Fruit fly (Drosophila melanogaster): ENCODE data around the gene CG1792.

The CG1792 gene

DNA sequence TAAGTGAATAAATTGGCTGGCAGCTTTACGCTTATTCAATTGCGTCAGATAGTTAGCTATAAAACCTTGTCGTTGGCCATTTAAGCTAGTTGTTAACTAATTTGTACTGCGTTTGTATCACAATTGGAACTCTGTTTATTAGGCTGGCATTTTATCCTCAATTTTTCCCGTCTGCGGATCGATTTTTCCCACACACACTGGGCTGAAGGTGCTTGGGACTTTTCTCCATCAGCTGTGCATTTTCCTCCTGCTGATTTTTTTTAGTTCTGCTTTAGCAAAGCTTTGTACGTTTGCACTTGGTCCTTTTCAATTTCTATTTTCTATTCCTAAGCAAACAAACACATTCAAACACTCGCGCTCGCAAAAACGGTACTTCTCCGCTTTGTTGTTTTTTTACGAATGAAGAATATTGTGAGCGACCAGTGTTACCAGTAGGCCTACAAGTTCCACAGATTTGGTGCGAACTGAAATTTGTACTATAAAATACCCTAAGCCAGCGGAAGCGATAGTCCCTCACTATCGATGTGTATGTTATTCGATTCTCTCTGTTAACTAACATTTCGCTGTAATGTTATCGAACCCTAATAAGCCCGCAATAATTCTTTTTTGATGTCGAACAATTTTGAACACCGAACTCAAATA, 6.6 kb upstream of the CG1792 start (continued):
- TF ChIP-seq cyc (GFP tag; optimal IDR thresholded peaks at IDR 0.05) (no peak), Hr38 (GFP tag; optimal IDR thresholded peaks at IDR 0.05) (no peak), CG6808 (GFP tag; optimal IDR thresholded peaks at IDR 0.05) (no peak), CG6854 (GFP tag; optimal IDR thresholded peaks at IDR 0.05) (peak; percentile 63), CG7368 (GFP tag; optimal IDR thresholded peaks at IDR 0.05) (peak; percentile 39), CG6276 (GFP tag; optimal IDR thresholded peaks at IDR 0.05) (no peak), CG11294 (GFP tag; IDR thresholded peaks at IDR 0.05) (no peak), Hr39 (GFP tag; optimal IDR thresholded peaks at IDR 0.05) (no peak), Sox14 (GFP tag; optimal IDR thresholded peaks at IDR 0.05) (peak; percentile 70), esn (GFP tag; optimal IDR thresholded peaks at IDR 0.05) (peak; percentile 14), CG8632 (GFP tag; optimal IDR thresholded peaks at IDR 0.05) (no peak), Hr4 (GFP tag; optimal IDR thresholded peaks at IDR 0.05) (no peak), svp (GFP tag) (no peak)

DNA sequence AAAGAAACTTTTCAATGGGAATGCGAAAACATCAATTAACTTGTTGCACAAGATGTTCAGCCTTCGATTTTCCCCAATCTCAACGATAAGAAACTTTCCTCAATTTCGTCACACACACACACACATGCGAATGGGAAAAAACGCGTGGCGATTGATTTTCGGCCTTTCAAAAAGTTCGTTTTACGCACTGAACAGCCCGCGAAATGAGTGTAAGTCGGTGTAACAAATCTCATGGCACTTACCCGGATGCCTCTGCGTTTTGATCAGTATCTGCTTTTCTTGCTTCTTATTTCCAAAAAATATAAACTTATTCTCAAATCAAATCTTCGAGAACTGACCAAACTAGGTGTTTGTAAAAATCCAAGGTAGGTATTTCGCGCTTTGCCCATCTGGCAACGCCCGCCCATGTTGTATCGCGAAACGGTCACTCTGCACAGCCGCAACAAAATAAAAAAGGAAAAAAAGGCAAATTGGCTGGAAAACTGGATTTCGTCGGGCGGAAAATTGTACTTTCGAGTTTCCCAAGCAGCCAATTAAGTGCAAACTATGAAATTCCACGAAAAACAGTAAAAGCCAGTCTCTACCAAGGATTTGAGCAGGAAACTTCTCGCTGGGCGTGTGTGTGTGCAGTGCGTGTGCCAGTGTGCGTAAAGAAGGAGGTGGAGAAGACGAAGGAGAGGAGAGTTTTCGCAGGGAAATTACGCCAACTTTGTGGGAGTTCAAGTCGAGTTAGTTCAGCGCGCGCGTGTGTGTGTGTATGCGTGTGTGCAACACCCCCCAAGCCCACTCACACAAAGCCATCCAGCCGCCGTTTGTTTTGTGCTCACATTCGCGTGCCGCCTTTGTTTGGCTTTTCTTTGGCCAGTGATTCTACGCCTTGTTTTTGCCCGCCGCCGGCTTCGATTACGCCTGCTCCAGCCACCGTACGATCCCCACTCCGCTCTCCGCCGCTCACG, 5.2 kb upstream of the CG1792 start, which contains the start of gene Med:
Gene Med (plus strand): TSS at position 408 of the 956 bp plus-strand sequence.
- peak; percentile 25 for TF ChIP-seq CG6808 (GFP tag; optimal IDR thresholded peaks at IDR 0.05)
- no peak for TF ChIP-seq CG11902 (GFP tag; optimal IDR thresholded peaks at IDR 0.05)
- peak; percentile 81 for TF ChIP-seq Sox14 (GFP tag; optimal IDR thresholded peaks at IDR 0.05)
- TF ChIP-seq vri (GFP tag; optimal IDR thresholded peaks at IDR 0.05), result peak; percentile 44
- TF ChIP-seq svp (GFP tag), result peak; percentile 84
- no peak for TF ChIP-seq OdsH (GFP tag; optimal IDR thresholded peaks at IDR 0.05)
- no peak for TF ChIP-seq Met (GFP tag; optimal IDR thresholded peaks at IDR 0.05)
- TF ChIP-seq CG6276 (GFP tag; optimal IDR thresholded peaks at IDR 0.05), result peak; percentile 31
- peak; percentile 42 for TF ChIP-seq net (GFP tag; optimal IDR thresholded peaks at IDR 0.05)
- peak; percentile 52 for TF ChIP-seq Lpt (GFP tag; optimal IDR thresholded peaks at IDR 0.05)
- peak in 1 of 2 experiments; percentile 27 for TF ChIP-seq salr (GFP tag; optimal IDR thresholded peaks at IDR 0.05)
- peak; percentile 19 for TF ChIP-seq CG6854 (GFP tag; optimal IDR thresholded peaks at IDR 0.05)
- peak; percentile 63 for TF ChIP-seq CG1621 (tag; optimal IDR thresholded peaks at IDR 0.05)
- TF ChIP-seq Eip78C (GFP tag), result peak; percentile 74
- no peak for TF ChIP-seq Sox102F (GFP tag; optimal IDR thresholded peaks at IDR 0.05)
- no peak for TF ChIP-seq Sox15 (GFP tag; optimal IDR thresholded peaks at IDR 0.05)
- peak; percentile 5 for TF ChIP-seq CG16779 (tag; optimal IDR thresholded peaks at IDR 0.05)
- TF ChIP-seq Hr4 (GFP tag; optimal IDR thresholded peaks at IDR 0.05), result no peak
- peak; percentile 17 for TF ChIP-seq CG10669 (GFP tag; optimal IDR thresholded peaks at IDR 0.05)
- no peak for TF ChIP-seq pdm3 (GFP tag; optimal IDR thresholded peaks at IDR 0.05)
- TF ChIP-seq CG8119 (GFP tag; IDR thresholded peaks at IDR 0.05), result no peak
- TF ChIP-seq dsx (GFP tag; optimal IDR thresholded peaks at IDR 0.05; ENCODE audit: poor library complexity, severe bottlenecking), result peak; percentile 84
- peak; percentile 37 to 45 for TF ChIP-seq ss (GFP tag; optimal IDR thresholded peaks at IDR 0.05)
- no peak for TF ChIP-seq CG34406 (GFP tag; optimal IDR thresholded peaks at IDR 0.05)
- peak; percentile 13 for TF ChIP-seq lz (GFP tag; optimal IDR thresholded peaks at IDR 0.05)
- TF ChIP-seq CG6163 (GFP tag; IDR thresholded peaks at IDR 0.05), result no peak
- peak; percentile 8 for TF ChIP-seq CG3919 (GFP tag; optimal IDR thresholded peaks at IDR 0.05)
- peak; percentile 6 for TF ChIP-seq esn (GFP tag; optimal IDR thresholded peaks at IDR 0.05)
- TF ChIP-seq spab (GFP tag; optimal IDR thresholded peaks at IDR 0.05), result peak; percentile 9
- peak; percentile 25 for TF ChIP-seq CG3032 (tag; optimal IDR thresholded peaks at IDR 0.05)
- TF ChIP-seq CG32006 (GFP tag; optimal IDR thresholded peaks at IDR 0.05), result peak; percentile 1
- TF ChIP-seq Ets96B (tag; optimal IDR thresholded peaks at IDR 0.05), result peak; percentile 14
